Fruit fly (Drosophila melanogaster) S2 (cell line): ENCODE results near the gene CG5039.

Experiments used
- CG8478 ChIP-seq: fragments of >200 bp; optimal IDR thresholded peaks from 2 replicates; lab custom pipeline; 2018
- CTCF ChIP-seq, 2 experiments: fragments of >200 bp; optimal IDR thresholded peaks; 2 replicates each; lab custom pipeline; 2018

- TF ChIP-seq CTCF (optimal IDR thresholded peaks at IDR 0.05; lab: Kevin White, UChicago): no peak
- no peak for TF ChIP-seq CG8478 (lab: Kevin White, UChicago)
These were observed 42.5 kb downstream of the CG5039 start for dm6 chr3R:25721030-25721429.
